Worm (Caenorhabditis elegans): ENCODE measurements around the gene Y40H7A.4.

ce11 chrIV:15127731-15128130 lies 47.6 kb downstream of the Y40H7A.4 start, which contains the start of gene M199.9:
- TF ChIP-seq nhr-12 (tag; optimal IDR thresholded peaks at IDR 0.05) = no peak
- TF ChIP-seq ama-1 (optimal IDR thresholded peaks at IDR 0.05) = no peak
- TF ChIP-seq sma-9 (GFP tag; optimal IDR thresholded peaks at IDR 0.05) = no peak
- no peak for TF ChIP-seq sma-9 (tag; optimal IDR thresholded peaks at IDR 0.05)
- no peak for TF ChIP-seq nhr-77 (tag; optimal IDR thresholded peaks at IDR 0.05)
- TF ChIP-seq ztf-11 (tag; optimal IDR thresholded peaks at IDR 0.05) = no peak
- TF ChIP-seq unc-62 (GFP tag; optimal IDR thresholded peaks at IDR 0.05) = no peak
- no peak for TF ChIP-seq crh-2 (tag; optimal IDR thresholded peaks at IDR 0.05)
- TF ChIP-seq dmd-4 (tag; optimal IDR thresholded peaks at IDR 0.05) = no peak

All from whole organism, L2 larva.